Worm (Caenorhabditis elegans) whole organism, mixed stage, embryonic: Measurements from ENCODE around the gene twk-18.

Source experiments
- blmp-1 ChIP-seq: fragments of 150-350 bp; optimal IDR thresholded peaks from 2 replicates; lab custom pipeline; 2014; ENCODE audit warnings: missing biosample characterization, missing genetic modification characterization
- ces-1 ChIP-seq: fragments of 150-350 bp; optimal IDR thresholded peaks from 2 replicates; lab custom pipeline; 2014; ENCODE audit warnings: missing biosample characterization, missing genetic modification reagents, missing genetic modification characterization
- elt-1 ChIP-seq: sonication (generic microtip); optimal IDR thresholded peaks from 2 replicates; lab custom pipeline; 2017; ENCODE audit warnings: missing genetic modification characterization, mild to moderate bottlenecking, missing compliant biosample characterization, antibody characterized with exemption, moderate library complexity, borderline replicate concordance; ENCODE audit not compliant: insufficient read depth
- mep-1 ChIP-seq: fragments of 150-350 bp; optimal IDR thresholded peaks from 2 replicates; lab custom pipeline; 2017; ENCODE audit warnings: missing biosample characterization, missing genetic modification reagents, missing genetic modification characterization, inconsistent platforms
- nhr-12 ChIP-seq: fragments of 150-350 bp; optimal IDR thresholded peaks from 2 replicates; lab custom pipeline; 2014; ENCODE audit warnings: missing biosample characterization, missing genetic modification characterization
- nhr-28 ChIP-seq: fragments of 150-350 bp; optimal IDR thresholded peaks from 2 replicates; lab custom pipeline; 2014; ENCODE audit warnings: missing biosample characterization, missing genetic modification characterization
- nhr-76 ChIP-seq: sonication (generic microtip); optimal IDR thresholded peaks from 2 replicates; lab custom pipeline; 2017; ENCODE audit warnings: missing biosample characterization, missing genetic modification characterization
- pha-4 ChIP-seq: fragments of 150-350 bp; optimal IDR thresholded peaks from 2 replicates; lab custom pipeline; 2018; ENCODE audit warnings: missing biosample characterization, missing genetic modification reagents, missing genetic modification characterization
- snpc-4 ChIP-seq: fragments of 150-350 bp; optimal IDR thresholded peaks from 2 replicates; lab custom pipeline; 2014; ENCODE audit warnings: missing biosample characterization, missing genetic modification characterization
- unc-62 ChIP-seq: fragments of 150-350 bp; optimal IDR thresholded peaks from 2 replicates; lab custom pipeline; 2014; ENCODE audit warnings: missing biosample characterization, missing genetic modification reagents, missing genetic modification characterization
- ztf-11 ChIP-seq: fragments of 150-350 bp; optimal IDR thresholded peaks from 2 replicates; lab custom pipeline; 2014; ENCODE audit warnings: missing biosample characterization, missing genetic modification characterization

DNA sequence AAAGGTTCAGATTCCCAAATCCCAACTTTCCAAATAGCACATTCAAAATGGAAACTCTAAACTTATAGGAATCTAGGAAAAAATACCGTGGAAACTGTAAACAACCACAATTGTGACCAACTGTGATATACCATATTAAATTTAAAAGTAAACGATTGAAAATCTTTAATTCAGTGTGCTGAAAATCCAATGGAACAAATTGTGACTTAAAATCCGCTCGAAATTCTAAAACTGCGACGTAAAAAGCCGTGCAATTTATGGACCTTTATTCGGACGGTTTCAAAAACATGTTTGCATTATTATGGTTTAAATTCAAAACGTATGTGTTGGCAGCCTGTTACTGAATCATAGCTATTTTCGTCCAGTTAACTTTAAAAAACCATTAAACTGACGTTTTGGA, 35.9 kb downstream of the twk-18 start:
- TF ChIP-seq elt-1 (tag; lab: Kevin White, UChicago): no peak
- TF ChIP-seq nhr-76 (tag; lab: Kevin White, UChicago): no peak
- TF ChIP-seq blmp-1 (tag; lab: Kevin White, UChicago): no peak
- no peak for TF ChIP-seq unc-62 (GFP tag; lab: Kevin White, UChicago)
- no peak for TF ChIP-seq nhr-12
- no peak for TF ChIP-seq ces-1 (GFP tag; lab: Kevin White, UChicago)
- no peak for TF ChIP-seq mep-1
- TF ChIP-seq snpc-4 (tag; lab: Kevin White, UChicago): no peak
- TF ChIP-seq ztf-11 (tag; lab: Kevin White, UChicago): no peak
- no peak for TF ChIP-seq nhr-28 (tag; lab: Kevin White, UChicago)
- no peak for TF ChIP-seq pha-4 (tag; lab: Kevin White, UChicago)
